Worm (Caenorhabditis elegans) whole organism, mixed stage, embryonic: ENCODE results near the gene jun-1.

ENCODE experiments used
- ceh-39 ChIP-seq: fragments of 150-350 bp; optimal IDR thresholded peaks from 2 replicates; lab custom pipeline; 2014; ENCODE audit warnings: missing biosample characterization, missing genetic modification characterization
- ces-1 ChIP-seq: fragments of 150-350 bp; optimal IDR thresholded peaks from 2 replicates; lab custom pipeline; 2014; ENCODE audit warnings: missing biosample characterization, missing genetic modification reagents, missing genetic modification characterization
- cnd-1 ChIP-seq: fragments of 200-800 bp; sonication (Bioruptor generic); optimal IDR thresholded peaks from 2 replicates; lab custom pipeline; 2018; ENCODE audit warnings: mild to moderate bottlenecking, missing genetic modification characterization, missing compliant biosample characterization
- elt-1 ChIP-seq: sonication (generic microtip); optimal IDR thresholded peaks from 2 replicates; lab custom pipeline; 2017; ENCODE audit warnings: missing genetic modification characterization, mild to moderate bottlenecking, missing compliant biosample characterization, antibody characterized with exemption, moderate library complexity, borderline replicate concordance; ENCODE audit not compliant: insufficient read depth
- hlh-1 ChIP-seq: fragments of 150-350 bp; optimal IDR thresholded peaks from 2 replicates; lab custom pipeline; 2014; ENCODE audit warnings: missing biosample characterization, missing genetic modification reagents, missing genetic modification characterization
- lin-13 ChIP-seq: fragments of 150-350 bp; optimal IDR thresholded peaks from 2 replicates; lab custom pipeline; 2014; ENCODE audit warnings: missing biosample characterization, missing genetic modification characterization
- mab-5 ChIP-seq: fragments of 150-350 bp; optimal IDR thresholded peaks from 2 replicates; lab custom pipeline; 2014; ENCODE audit warnings: missing biosample characterization, missing genetic modification characterization
- mls-2 ChIP-seq: sonication (generic microtip); optimal IDR thresholded peaks from 2 replicates; lab custom pipeline; 2016; ENCODE audit warnings: mild to moderate bottlenecking, missing genetic modification characterization, moderate library complexity, missing compliant biosample characterization
- nhr-12 ChIP-seq: fragments of 150-350 bp; optimal IDR thresholded peaks from 2 replicates; lab custom pipeline; 2014; ENCODE audit warnings: missing biosample characterization, missing genetic modification characterization
- nhr-237 ChIP-seq: fragments of 150-350 bp; optimal IDR thresholded peaks from 2 replicates; lab custom pipeline; 2014; ENCODE audit warnings: missing biosample characterization, missing genetic modification characterization
- nhr-76 ChIP-seq: sonication (generic microtip); optimal IDR thresholded peaks from 2 replicates; lab custom pipeline; 2017; ENCODE audit warnings: missing biosample characterization, missing genetic modification characterization
- sem-2 ChIP-seq: fragments of 200-800 bp; sonication (Bioruptor generic); optimal IDR thresholded peaks from 2 replicates; lab custom pipeline; 2018; ENCODE audit warnings: mild to moderate bottlenecking, missing genetic modification characterization, missing compliant biosample characterization
- unc-39 ChIP-seq: fragments of 150-350 bp; optimal IDR thresholded peaks from 2 replicates; lab custom pipeline; 2014; ENCODE audit warnings: missing biosample characterization, missing genetic modification characterization

ce11 chrII:9124353-9124752 lies 11.4 kb downstream of the jun-1 start:
- TF ChIP-seq nhr-237 (tag; lab: Kevin White, UChicago) (no peak), nhr-76 (tag; lab: Kevin White, UChicago) (no peak), mls-2 (tag; lab: Kevin White, UChicago) (no peak), ceh-39 (tag; lab: Kevin White, UChicago) (no peak), hlh-1 (tag; lab: Kevin White, UChicago) (no peak), nhr-12 (no peak), elt-1 (no peak), lin-13 (tag; lab: Kevin White, UChicago) (no peak), unc-39 (no peak), ces-1 (GFP tag; lab: Kevin White, UChicago) (no peak), sem-2 (GFP tag; lab: Kevin White, UChicago) (no peak), mab-5 (no peak), cnd-1 (no peak)
